Worm (Caenorhabditis elegans): Measurements from ENCODE around the gene mac-1.

ce11 chrII:13334966-13335698 is 14.4 kb upstream of the mac-1 start:
- peak; percentile 94 for TF ChIP-seq cog-1 (tag; optimal IDR thresholded peaks at IDR 0.05)
- no peak for TF ChIP-seq klf-2 (GFP tag; conservative IDR thresholded peaks at IDR 0.05)
- no peak for TF ChIP-seq med-1 (GFP tag; optimal IDR thresholded peaks at IDR 0.05; ENCODE audit: insufficient read depth)
